Fruit fly (Drosophila melanogaster) whole organism, embryonic: Measurements from ENCODE around the gene CG34384.

Experiments used
- ATbp ChIP-seq: fragments of 200-800 bp; sonication (Bioruptor generic); optimal IDR thresholded peaks from 2 replicates; lab custom pipeline; 2017; ENCODE audit warnings: missing biosample characterization, mild to moderate bottlenecking, missing genetic modification characterization, missing genetic modification reagents
- CG10209 ChIP-seq: fragments of 200-800 bp; sonication (Bioruptor generic); optimal IDR thresholded peaks from 3 replicates; lab custom pipeline; 2017; ENCODE audit warnings: missing biosample characterization, mild to moderate bottlenecking, missing genetic modification characterization, missing genetic modification reagents
- CG10654 ChIP-seq: fragments of 200-800 bp; sonication (Bioruptor generic); optimal IDR thresholded peaks from 2 replicates; lab custom pipeline; 2016; ENCODE audit warnings: missing biosample characterization, missing genetic modification characterization
- CG10959 ChIP-seq: fragments of 200-800 bp; sonication (Bioruptor generic); IDR thresholded peaks from 2 replicates; pipeline ENCODE4 v1.3.6; 2022; ENCODE audit warnings: missing biosample characterization, missing genetic modification characterization
- CG11723 ChIP-seq: fragments of 200-800 bp; sonication (Bioruptor generic); optimal IDR thresholded peaks from 2 replicates; lab custom pipeline; 2017; ENCODE audit warnings: missing biosample characterization, mild to moderate bottlenecking, missing genetic modification characterization
- CG12299 ChIP-seq: fragments of 200-800 bp; sonication (Bioruptor generic); optimal IDR thresholded peaks from 2 replicates; lab custom pipeline; 2018; ENCODE audit warnings: missing biosample characterization, mild to moderate bottlenecking, missing genetic modification characterization
- CG13296 ChIP-seq: fragments of 200-800 bp; sonication (Bioruptor generic); optimal IDR thresholded peaks from 3 replicates; lab custom pipeline; 2018; ENCODE audit warnings: missing biosample characterization, mild to moderate bottlenecking, missing genetic modification characterization
- CG14710 ChIP-seq: fragments of 200-800 bp; sonication (Bioruptor generic); optimal IDR thresholded peaks from 3 replicates; lab custom pipeline; 2019; ENCODE audit warnings: missing biosample characterization, mild to moderate bottlenecking, missing genetic modification characterization, moderate library complexity
- CG1602 ChIP-seq: fragments of 200-800 bp; sonication (Bioruptor generic); optimal IDR thresholded peaks from 3 replicates; lab custom pipeline; 2016; ENCODE audit warnings: missing biosample characterization, missing genetic modification characterization
- CG1647 ChIP-seq: fragments of 200-800 bp; sonication (Bioruptor generic); optimal IDR thresholded peaks from 3 replicates; lab custom pipeline; 2016; ENCODE audit warnings: missing biosample characterization, missing genetic modification characterization
- CG17802 ChIP-seq: fragments of 200-800 bp; sonication (Bioruptor generic); optimal IDR thresholded peaks from 2 replicates; lab custom pipeline; 2018; ENCODE audit warnings: missing biosample characterization, mild to moderate bottlenecking, missing genetic modification characterization, moderate library complexity
- CG1792 ChIP-seq: fragments of 200-800 bp; sonication (Bioruptor generic); optimal IDR thresholded peaks from 2 replicates; lab custom pipeline; 2016; ENCODE audit warnings: missing biosample characterization, missing genetic modification characterization
- CG18764 ChIP-seq: fragments of 200-800 bp; sonication (Bioruptor generic); optimal IDR thresholded peaks from 3 replicates; lab custom pipeline; 2016; ENCODE audit warnings: missing biosample characterization, missing genetic modification characterization
- CG2712 ChIP-seq: fragments of 200-800 bp; optimal IDR thresholded peaks from 3 replicates; lab custom pipeline; 2019; ENCODE audit warnings: missing biosample characterization, mild to moderate bottlenecking, missing genetic modification characterization, moderate library complexity
- CG3163 ChIP-seq: fragments of 200-800 bp; sonication (Bioruptor generic); optimal IDR thresholded peaks from 3 replicates; lab custom pipeline; 2016; ENCODE audit warnings: missing biosample characterization, missing genetic modification characterization
- CG4854 ChIP-seq: fragments of 200-800 bp; sonication (Bioruptor generic); optimal IDR thresholded peaks from 2 replicates; lab custom pipeline; 2016; ENCODE audit warnings: missing biosample characterization, missing genetic modification characterization, inconsistent platforms
- CG6654 ChIP-seq: fragments of 200-800 bp; sonication (Bioruptor generic); optimal IDR thresholded peaks from 2 replicates; lab custom pipeline; 2017; ENCODE audit warnings: missing biosample characterization, mild to moderate bottlenecking, missing genetic modification characterization
- CG8944 ChIP-seq: fragments of 200-800 bp; sonication (Bioruptor generic); optimal IDR thresholded peaks from 3 replicates; lab custom pipeline; 2016; ENCODE audit warnings: missing biosample characterization, missing genetic modification characterization
- CG9609 ChIP-seq: fragments of 200-800 bp; sonication (Bioruptor generic); optimal IDR thresholded peaks from 3 replicates; lab custom pipeline; 2016; ENCODE audit warnings: missing biosample characterization, missing genetic modification characterization
- Camta ChIP-seq: fragments of 200-800 bp; sonication (Bioruptor generic); optimal IDR thresholded peaks from 2 replicates; lab custom pipeline; 2016; ENCODE audit warnings: missing biosample characterization, missing genetic modification characterization
- Doc2 ChIP-seq: fragments of 200-800 bp; sonication (Bioruptor generic); IDR thresholded peaks from 2 replicates; pipeline ENCODE4 v1.3.6; 2022; ENCODE audit warnings: missing biosample characterization, missing genetic modification characterization
- Doc3 ChIP-seq: fragments of 200-800 bp; sonication (Bioruptor generic); IDR thresholded peaks from 3 replicates; pipeline ENCODE4 v1.3.6; 2022; ENCODE audit warnings: missing biosample characterization, missing genetic modification characterization; ENCODE audit not compliant: partially characterized antibody
- Dref ChIP-seq: fragments of 200-800 bp; sonication (Bioruptor generic); IDR thresholded peaks from 2 replicates; pipeline ENCODE4 v1.3.6; 2022; ENCODE audit warnings: missing biosample characterization, missing genetic modification characterization
- Ets65A ChIP-seq: fragments of 200-800 bp; sonication (Bioruptor generic); peaks from one replicate; lab custom pipeline; 2016; ENCODE audit warnings: missing biosample characterization, missing genetic modification characterization
- HmgD ChIP-seq: fragments of 200-800 bp; sonication (Bioruptor generic); optimal IDR thresholded peaks from 3 replicates; lab custom pipeline; 2016; ENCODE audit warnings: missing biosample characterization, missing genetic modification characterization
- Hsf ChIP-seq: fragments of 200-800 bp; sonication (Bioruptor generic); optimal IDR thresholded peaks from 3 replicates; lab custom pipeline; 2016; ENCODE audit warnings: missing biosample characterization, missing genetic modification characterization
- Kr ChIP-seq: fragments of 200-800 bp; sonication (Bioruptor generic); optimal IDR thresholded peaks from 2 replicates; lab custom pipeline; 2017; ENCODE audit warnings: missing biosample characterization, mild to moderate bottlenecking, missing genetic modification characterization
- Mes4 ChIP-seq: fragments of 200-800 bp; sonication (Bioruptor generic); optimal IDR thresholded peaks from 2 replicates; lab custom pipeline; 2016; ENCODE audit warnings: missing biosample characterization, missing genetic modification characterization
- Nf-YC ChIP-seq: fragments of 200-800 bp; optimal IDR thresholded peaks from 3 replicates; lab custom pipeline; 2019; ENCODE audit warnings: missing biosample characterization, mild to moderate bottlenecking, missing genetic modification characterization, moderate library complexity
- Ravus ChIP-seq: fragments of 200-800 bp; sonication (Bioruptor generic); IDR thresholded peaks from 2 replicates; pipeline ENCODE4 v1.3.6; 2022; ENCODE audit warnings: missing biosample characterization, missing genetic modification characterization
- croc ChIP-seq: fragments of 200-800 bp; sonication (Bioruptor generic); conservative IDR thresholded peaks from 3 replicates; pipeline ENCODE4 v1.3.6; 2022; ENCODE audit warnings: missing biosample characterization, missing genetic modification characterization
- da ChIP-seq: fragments of 200-800 bp; sonication (Bioruptor generic); optimal IDR thresholded peaks from 2 replicates; lab custom pipeline; 2016; ENCODE audit warnings: missing biosample characterization, missing genetic modification characterization
- eyg ChIP-seq: fragments of 200-800 bp; sonication (Bioruptor generic); optimal IDR thresholded peaks from 3 replicates; lab custom pipeline; 2016; ENCODE audit warnings: missing biosample characterization, missing genetic modification characterization
- fd64A ChIP-seq: fragments of 200-800 bp; sonication (Bioruptor generic); optimal IDR thresholded peaks from 3 replicates; lab custom pipeline; 2018; ENCODE audit warnings: missing biosample characterization, mild to moderate bottlenecking, missing genetic modification characterization
- gem ChIP-seq: fragments of 200-800 bp; sonication (Bioruptor generic); optimal IDR thresholded peaks from 2 replicates; lab custom pipeline; 2019; ENCODE audit warnings: missing biosample characterization, mild to moderate bottlenecking, missing genetic modification characterization, moderate library complexity
- gro ChIP-seq: fragments of 200-800 bp; sonication (Bioruptor generic); optimal IDR thresholded peaks from 2 replicates; lab custom pipeline; 2016; ENCODE audit warnings: missing biosample characterization, missing genetic modification characterization
- gsb ChIP-seq: fragments of 200-800 bp; sonication (Bioruptor generic); IDR thresholded peaks from 2 replicates; pipeline ENCODE4 v1.3.6; 2022; ENCODE audit warnings: missing biosample characterization, missing genetic modification characterization
- ham ChIP-seq: fragments of 200-800 bp; sonication (Bioruptor generic); IDR thresholded peaks from 2 replicates; pipeline ENCODE4 v1.3.6; 2022; ENCODE audit warnings: missing biosample characterization, missing genetic modification characterization
- ken ChIP-seq: fragments of 200-800 bp; sonication (Bioruptor generic); IDR thresholded peaks from 3 replicates; pipeline ENCODE4 v1.3.6; 2022; ENCODE audit warnings: missing biosample characterization, missing genetic modification characterization
- kni ChIP-seq: fragments of 200-800 bp; sonication (Bioruptor generic); optimal IDR thresholded peaks from 3 replicates; lab custom pipeline; 2017; ENCODE audit warnings: mild to moderate bottlenecking, missing biosample characterization, missing genetic modification reagents, missing genetic modification characterization
- lab ChIP-seq: fragments of 200-800 bp; sonication (Bioruptor generic); optimal IDR thresholded peaks from 3 replicates; lab custom pipeline; 2017; ENCODE audit warnings: missing biosample characterization, missing genetic modification characterization, mild to moderate bottlenecking, moderate library complexity, missing genetic modification reagents
- lbe ChIP-seq: fragments of 200-800 bp; sonication (Bioruptor generic); optimal IDR thresholded peaks from 2 replicates; lab custom pipeline; 2016; ENCODE audit warnings: missing biosample characterization, mild to moderate bottlenecking, missing genetic modification characterization
- mld ChIP-seq: fragments of 200-800 bp; sonication (Bioruptor generic); IDR thresholded peaks from 3 replicates; pipeline ENCODE4 v1.3.6; 2022; ENCODE audit warnings: missing biosample characterization, missing genetic modification characterization; ENCODE audit not compliant: partially characterized antibody
- nmo ChIP-seq: fragments of 200-800 bp; sonication (Bioruptor generic); optimal IDR thresholded peaks from 2 replicates; lab custom pipeline; 2018; ENCODE audit warnings: missing biosample characterization, mild to moderate bottlenecking, missing genetic modification characterization, moderate library complexity
- org-1 ChIP-seq: fragments of 200-800 bp; sonication (Bioruptor generic); optimal IDR thresholded peaks from 2 replicates; lab custom pipeline; 2017; ENCODE audit warnings: missing biosample characterization, missing genetic modification characterization
- prd ChIP-seq, 3 experiments: fragments of >200 bp in 2 of 3; fragments of 200-800 bp in 1 of 3; sonication (Bioruptor generic) in 1 of 3; optimal IDR thresholded peaks in 2 of 3; IDR thresholded peaks in 1 of 3; 2 replicates in 2 of 3; 3 replicates in 1 of 3; pipeline versions ENCODE4 v1.3.6 to Lab custom; 2017 to 2022; ENCODE audit warnings: missing biosample characterization in 1 of 3, missing genetic modification characterization in 1 of 3
- ranshi ChIP-seq: fragments of 200-800 bp; sonication (Bioruptor generic); IDR thresholded peaks from 2 replicates; pipeline ENCODE4 v1.3.6; 2022; ENCODE audit warnings: missing biosample characterization, missing genetic modification characterization
- ro ChIP-seq: fragments of 200-800 bp; sonication (Bioruptor generic); IDR thresholded peaks from 2 replicates; pipeline ENCODE4 v1.3.6; 2022; ENCODE audit warnings: missing biosample characterization, missing genetic modification characterization
- tna ChIP-seq: fragments of 200-800 bp; sonication (Bioruptor generic); IDR thresholded peaks from 2 replicates; pipeline ENCODE4 v1.3.6; 2022; ENCODE audit warnings: missing biosample characterization, missing genetic modification characterization; ENCODE audit not compliant: partially characterized antibody
- toy ChIP-seq: fragments of 200-800 bp; sonication (Bioruptor generic); IDR thresholded peaks from 2 replicates; pipeline ENCODE4 v1.3.6; 2022; ENCODE audit warnings: missing biosample characterization, missing genetic modification characterization

CG34384 gene

dm6 chr3R:7892246-7893000, 78.3 kb downstream of the CG34384 start (continued):
- TF ChIP-seq ham (GFP tag; lab: Robert Waterston, UW) (no peak), Dref (GFP tag; lab: Robert Waterston, UW) (no peak), CG9609 (GFP tag; lab: Kevin White, UChicago) (no peak), CG10654 (GFP tag; lab: Kevin White, UChicago) (no peak), Kr (GFP tag; lab: Kevin White, UChicago) (no peak), Hsf (GFP tag; lab: Kevin White, UChicago) (no peak), tna (GFP tag; lab: Robert Waterston, UW) (no peak), ken (GFP tag; lab: Robert Waterston, UW) (no peak), CG4854 (GFP tag; lab: Kevin White, UChicago) (no peak), HmgD (GFP tag; lab: Kevin White, UChicago) (no peak), CG11723 (GFP tag; lab: Kevin White, UChicago) (no peak), lbe (no peak), CG18764 (GFP tag; lab: Kevin White, UChicago) (no peak), Mes4 (GFP tag; lab: Kevin White, UChicago) (no peak), Ets65A (no peak), CG1792 (GFP tag; lab: Kevin White, UChicago) (no peak), gem (peak; percentile 54), CG6654 (GFP tag; lab: Kevin White, UChicago) (no peak), Nf-YC (tag; lab: Kevin White, UChicago) (no peak), ATbp (GFP tag; lab: Kevin White, UChicago) (no peak), CG12299 (tag; lab: Kevin White, UChicago) (no peak), prd (optimal IDR thresholded peaks at IDR 0.05; lab: Kevin White, UChicago) (no peak), prd (GFP tag; IDR thresholded peaks at IDR 0.05; lab: Robert Waterston, UW) (peak; percentile 61), CG2712 (tag; lab: Kevin White, UChicago) (peak; percentile 21), Ravus (GFP tag; lab: Robert Waterston, UW) (no peak), da (GFP tag; lab: Kevin White, UChicago) (no peak), gro (GFP tag; lab: Kevin White, UChicago) (no peak), toy (no peak), lab (GFP tag; lab: Kevin White, UChicago) (peak; percentile 80), ranshi (no peak; the same call in 1 of the 2 replicates), nmo (GFP tag; lab: Kevin White, UChicago) (no peak), gsb (GFP tag; lab: Robert Waterston, UW) (no peak), Doc2 (GFP tag; lab: Robert Waterston, UW) (no peak), CG1647 (GFP tag; lab: Kevin White, UChicago) (no peak), CG13296 (GFP tag; lab: Kevin White, UChicago) (peak; percentile 43), CG8944 (GFP tag; lab: Kevin White, UChicago) (no peak), Camta (no peak), CG10209 (GFP tag; lab: Kevin White, UChicago) (no peak), CG1602 (no peak), CG3163 (GFP tag; lab: Kevin White, UChicago) (no peak), eyg (GFP tag; lab: Kevin White, UChicago) (no peak), croc (GFP tag; lab: Robert Waterston, UW) (no peak), fd64A (GFP tag; lab: Kevin White, UChicago) (no peak), Doc3 (no peak), CG14710 (tag; lab: Kevin White, UChicago) (no peak), mld (GFP tag; lab: Robert Waterston, UW) (no peak), org-1 (GFP tag; lab: Kevin White, UChicago) (no peak), kni (GFP tag; lab: Kevin White, UChicago) (no peak), ro (GFP tag; lab: Robert Waterston, UW) (no peak), CG10959 (no peak), CG17802 (tag; lab: Kevin White, UChicago) (no peak)
